Fruit fly (Drosophila melanogaster): ENCODE data around the gene CG5381.

The CG5381 gene

dm6 chr2L:10339212-10339721 lies 16.4 kb upstream of the CG5381 start, which contains the start of gene SamDC:
Gene SamDC (plus strand): TSS chr2L:10339457.
- TF ChIP-seq ttk (optimal IDR thresholded peaks at IDR 0.05): no peak
- no peak for TF ChIP-seq Myc (optimal IDR thresholded peaks at IDR 0.05)
- no peak for TF ChIP-seq Sin3A (optimal IDR thresholded peaks at IDR 0.05)
- TF ChIP-seq h (optimal IDR thresholded peaks at IDR 0.05): no peak
- TF ChIP-seq psq (optimal IDR thresholded peaks at IDR 0.05): no peak
- no peak for TF ChIP-seq insv (optimal IDR thresholded peaks at IDR 0.05)

dm6 chr2L:10334854-10335277 lies 12.0 kb upstream of the CG5381 start:
- no peak for TF ChIP-seq ttk (optimal IDR thresholded peaks at IDR 0.05)
- TF ChIP-seq psq (optimal IDR thresholded peaks at IDR 0.05): no peak
- no peak for TF ChIP-seq insv (optimal IDR thresholded peaks at IDR 0.05)
- no peak for TF ChIP-seq Sin3A (optimal IDR thresholded peaks at IDR 0.05)
- no peak for TF ChIP-seq h (optimal IDR thresholded peaks at IDR 0.05)
- TF ChIP-seq Myc (optimal IDR thresholded peaks at IDR 0.05): no peak

dm6 chr2L:10334213-10334612 lies 11.3 kb upstream of the CG5381 start:
- no peak for TF ChIP-seq insv (optimal IDR thresholded peaks at IDR 0.05)
- TF ChIP-seq Myc (optimal IDR thresholded peaks at IDR 0.05): no peak
- no peak for TF ChIP-seq ttk (optimal IDR thresholded peaks at IDR 0.05)
- TF ChIP-seq psq (optimal IDR thresholded peaks at IDR 0.05): no peak
- no peak for TF ChIP-seq h (optimal IDR thresholded peaks at IDR 0.05)
- TF ChIP-seq Sin3A (optimal IDR thresholded peaks at IDR 0.05): no peak

- TF ChIP-seq insv (optimal IDR thresholded peaks at IDR 0.05) (no peak), psq (optimal IDR thresholded peaks at IDR 0.05) (no peak), Sin3A (optimal IDR thresholded peaks at IDR 0.05) (no peak), Myc (optimal IDR thresholded peaks at IDR 0.05) (no peak), h (optimal IDR thresholded peaks at IDR 0.05) (no peak), ttk (optimal IDR thresholded peaks at IDR 0.05) (no peak)
Observed at dm6 chr2L:10333091-10333991, 10.4 kb upstream of the CG5381 start, which contains the start of gene GATAd. Gene GATAd (plus strand): TSS chr2L:10333734.

- TF ChIP-seq insv (optimal IDR thresholded peaks at IDR 0.05) (no peak), h (optimal IDR thresholded peaks at IDR 0.05) (no peak), ttk (optimal IDR thresholded peaks at IDR 0.05) (no peak), Sin3A (optimal IDR thresholded peaks at IDR 0.05) (no peak), psq (optimal IDR thresholded peaks at IDR 0.05) (no peak), Myc (optimal IDR thresholded peaks at IDR 0.05) (no peak)
Observed at dm6 chr2L:10331066-10331847, 8.4 kb upstream of the CG5381 start, which contains the start of the genes Schip1 and Cox10. Gene Schip1 (minus strand): TSS chr2L:10331116. Gene Cox10 (plus strand): TSS chr2L:10331471.

dm6 chr2L:10327790-10328189 lies 4.9 kb upstream of the CG5381 start, which contains the start of gene RnrL:
Gene RnrL (minus strand): TSS chr2L:10327943.
- TF ChIP-seq insv (optimal IDR thresholded peaks at IDR 0.05) (no peak), Sin3A (optimal IDR thresholded peaks at IDR 0.05) (no peak), psq (optimal IDR thresholded peaks at IDR 0.05) (no peak), Myc (optimal IDR thresholded peaks at IDR 0.05) (no peak), ttk (optimal IDR thresholded peaks at IDR 0.05) (no peak), h (optimal IDR thresholded peaks at IDR 0.05) (no peak)

- no peak for TF ChIP-seq psq (optimal IDR thresholded peaks at IDR 0.05)
- TF ChIP-seq Myc (optimal IDR thresholded peaks at IDR 0.05): no peak
- TF ChIP-seq h (optimal IDR thresholded peaks at IDR 0.05): no peak
- no peak for TF ChIP-seq insv (optimal IDR thresholded peaks at IDR 0.05)
- no peak for TF ChIP-seq ttk (optimal IDR thresholded peaks at IDR 0.05)
- TF ChIP-seq Sin3A (optimal IDR thresholded peaks at IDR 0.05): no peak
Observed at dm6 chr2L:10322176-10322575, 726 bp downstream of the CG5381 start, which contains the start of gene CG4995. Gene CG4995 (plus strand): TSS chr2L:10322476.

dm6 chr2L:10321612-10322011 lies 1.3 kb downstream of the CG5381 start:
- TF ChIP-seq insv (optimal IDR thresholded peaks at IDR 0.05) (no peak), psq (optimal IDR thresholded peaks at IDR 0.05) (no peak), Myc (optimal IDR thresholded peaks at IDR 0.05) (no peak)

dm6 chr2L:10321036-10321583 lies 1.8 kb downstream of the CG5381 start:
- TF ChIP-seq ttk (optimal IDR thresholded peaks at IDR 0.05): no peak
- no peak for TF ChIP-seq Sin3A (optimal IDR thresholded peaks at IDR 0.05)

- TF ChIP-seq Sin3A (optimal IDR thresholded peaks at IDR 0.05): no peak
- no peak for TF ChIP-seq insv (optimal IDR thresholded peaks at IDR 0.05)
- TF ChIP-seq psq (optimal IDR thresholded peaks at IDR 0.05): no peak
- no peak for TF ChIP-seq h (optimal IDR thresholded peaks at IDR 0.05)
- TF ChIP-seq ttk (optimal IDR thresholded peaks at IDR 0.05): no peak
- TF ChIP-seq Myc (optimal IDR thresholded peaks at IDR 0.05): no peak
Observed at dm6 chr2L:10320174-10320775, 2.6 kb downstream of the CG5381 start.

- TF ChIP-seq Myc (optimal IDR thresholded peaks at IDR 0.05) (no peak), psq (optimal IDR thresholded peaks at IDR 0.05) (no peak), h (optimal IDR thresholded peaks at IDR 0.05) (no peak), insv (optimal IDR thresholded peaks at IDR 0.05) (no peak), ttk (optimal IDR thresholded peaks at IDR 0.05) (no peak), Sin3A (optimal IDR thresholded peaks at IDR 0.05) (no peak)
Observed at dm6 chr2L:10315888-10316287, 7.0 kb downstream of the CG5381 start.
